Worm (Caenorhabditis elegans) whole organism, L1 larva: ENCODE results near the gene C16D9.6.

Experiments
- C04F5.9 ChIP-seq: sonication (generic microtip); optimal IDR thresholded peaks from 2 replicates; lab custom pipeline; 2016; ENCODE audit warnings: missing genetic modification characterization, missing compliant biosample characterization
- C16A3.4 ChIP-seq: fragments of 150-350 bp; optimal IDR thresholded peaks from 2 replicates; lab custom pipeline; 2014; ENCODE audit warnings: missing biosample characterization, missing genetic modification characterization
- C34B4.2 ChIP-seq: sonication (generic microtip); optimal IDR thresholded peaks from 2 replicates; lab custom pipeline; 2017; ENCODE audit warnings: mild to moderate bottlenecking, missing genetic modification characterization, missing compliant biosample characterization
- Y116A8C.19 ChIP-seq: sonication (generic microtip); optimal IDR thresholded peaks from 2 replicates; lab custom pipeline; 2016; ENCODE audit warnings: missing compliant biosample characterization, missing genetic modification characterization, borderline replicate concordance
- aha-1 ChIP-seq: fragments of 150-350 bp; optimal IDR thresholded peaks from 2 replicates; lab custom pipeline; 2014; ENCODE audit warnings: missing biosample characterization, missing genetic modification characterization
- alr-1 ChIP-seq: fragments of 200-800 bp; sonication (Bioruptor generic); optimal IDR thresholded peaks from 2 replicates; lab custom pipeline; 2018; ENCODE audit warnings: borderline replicate concordance, mild to moderate bottlenecking, missing genetic modification characterization, missing compliant biosample characterization
- aly-2 ChIP-seq: fragments of 150-350 bp; optimal IDR thresholded peaks from 2 replicates; lab custom pipeline; 2014; ENCODE audit warnings: missing biosample characterization, missing genetic modification characterization
- ama-1 ChIP-seq: fragments of 150-350 bp; optimal IDR thresholded peaks from 2 replicates; lab custom pipeline; 2014
- blmp-1 ChIP-seq: fragments of 150-350 bp; optimal IDR thresholded peaks from 2 replicates; lab custom pipeline; 2014; ENCODE audit warnings: missing biosample characterization, missing genetic modification characterization
- ceh-8 ChIP-seq: fragments of 200-800 bp; sonication (Bioruptor generic); optimal IDR thresholded peaks from 2 replicates; lab custom pipeline; 2018; ENCODE audit warnings: mild to moderate bottlenecking, missing genetic modification characterization, moderate library complexity, missing compliant biosample characterization
- ceh-82 ChIP-seq, 3 experiments: fragments of 150-350 bp in 1 of 3; sonication (generic microtip) in 2 of 3; optimal IDR thresholded peaks; 2 replicates each; lab custom pipeline; 2014 to 2017; ENCODE audit warnings: missing biosample characterization in 3 of 3, missing genetic modification characterization in 3 of 3
- dpl-1 ChIP-seq, 3 experiments: fragments of 150-350 bp in 2 of 3; sonication (generic microtip) in 1 of 3; optimal IDR thresholded peaks; 2 replicates each; lab custom pipeline; 2014 to 2017; ENCODE audit warnings: missing biosample characterization in 3 of 3, missing genetic modification characterization in 3 of 3, missing genetic modification reagents in 3 of 3
- dsc-1 ChIP-seq: sonication (generic microtip); optimal IDR thresholded peaks from 2 replicates; lab custom pipeline; 2016; ENCODE audit warnings: mild to moderate bottlenecking, missing genetic modification characterization, missing compliant biosample characterization
- efl-1 ChIP-seq, 4 experiments: fragments of 150-350 bp; optimal IDR thresholded peaks in 3 of 4; peaks in 1 of 4; 1 replicate in 1 of 4; 2 replicates in 3 of 4; lab custom pipeline; 2014; ENCODE audit warnings: missing biosample characterization in 2 of 4, missing genetic modification characterization in 2 of 4, missing genetic modification reagents in 2 of 4
- egl-27 ChIP-seq, 2 experiments: fragments of 150-350 bp in 1 of 2; sonication (generic microtip); optimal IDR thresholded peaks; 3 replicates each; lab custom pipeline; 2017 to 2018; ENCODE audit warnings: missing biosample characterization in 2 of 2, missing genetic modification characterization in 2 of 2, missing genetic modification reagents in 2 of 2
- elt-2 ChIP-seq: sonication (generic microtip); optimal IDR thresholded peaks from 2 replicates; lab custom pipeline; 2016; ENCODE audit warnings: missing genetic modification characterization, mild to moderate bottlenecking, inconsistent platforms, missing compliant biosample characterization, missing genetic modification reagents
- elt-3 ChIP-seq, 6 experiments: fragments of 150-350 bp in 1 of 6; sonication (generic microtip); optimal IDR thresholded peaks; 2 replicates each; lab custom pipeline; 2017 to 2018; ENCODE audit warnings: missing biosample characterization in 6 of 6, missing genetic modification characterization in 6 of 6, inconsistent platforms in 1 of 6
- fkh-8 ChIP-seq: sonication (generic microtip); optimal IDR thresholded peaks from 2 replicates; lab custom pipeline; 2016; ENCODE audit warnings: mild to moderate bottlenecking, missing genetic modification characterization, missing compliant biosample characterization
- fos-1 ChIP-seq: fragments of 150-350 bp; optimal IDR thresholded peaks from 2 replicates; lab custom pipeline; 2014; ENCODE audit warnings: missing biosample characterization, missing genetic modification characterization
- hlh-17 ChIP-seq: fragments of 200-800 bp; sonication (Bioruptor generic); optimal IDR thresholded peaks from 2 replicates; lab custom pipeline; 2018; ENCODE audit warnings: missing genetic modification characterization, mild to moderate bottlenecking, missing compliant biosample characterization, moderate library complexity, borderline replicate concordance
- hpl-2 ChIP-seq: fragments of 150-350 bp; optimal IDR thresholded peaks from 2 replicates; lab custom pipeline; 2014; ENCODE audit warnings: missing biosample characterization, missing genetic modification reagents, missing genetic modification characterization
- irx-1 ChIP-seq: sonication (generic microtip); optimal IDR thresholded peaks from 2 replicates; lab custom pipeline; 2016; ENCODE audit warnings: missing genetic modification characterization, missing compliant biosample characterization
- isw-1 ChIP-seq: fragments of 200-800 bp; sonication (Bioruptor generic); IDR thresholded peaks from 2 replicates; pipeline ENCODE4 v1.3.6; 2022; ENCODE audit warnings: missing genetic modification characterization, missing compliant biosample characterization
- jun-1 ChIP-seq: fragments of 150-350 bp; optimal IDR thresholded peaks from 2 replicates; lab custom pipeline; 2014; ENCODE audit warnings: missing biosample characterization, missing genetic modification reagents, missing genetic modification characterization
- lin-13 ChIP-seq: fragments of 150-350 bp; optimal IDR thresholded peaks from 2 replicates; lab custom pipeline; 2014; ENCODE audit warnings: missing biosample characterization, missing genetic modification reagents, missing genetic modification characterization
- lin-14 ChIP-seq: fragments of 200-800 bp; sonication (Bioruptor generic); optimal IDR thresholded peaks from 2 replicates; lab custom pipeline; 2018; ENCODE audit warnings: mild to moderate bottlenecking, missing genetic modification characterization, moderate library complexity, missing compliant biosample characterization
- lin-15B ChIP-seq: fragments of 150-350 bp; sonication (generic microtip); optimal IDR thresholded peaks from 3 replicates; lab custom pipeline; 2014; ENCODE audit warnings: missing biosample characterization, missing genetic modification characterization
- lin-39 ChIP-seq: fragments of 150-350 bp; optimal IDR thresholded peaks from 2 replicates; lab custom pipeline; 2014; ENCODE audit warnings: missing biosample characterization, missing genetic modification reagents, missing genetic modification characterization
- lir-3 ChIP-seq: sonication (generic microtip); optimal IDR thresholded peaks from 2 replicates; lab custom pipeline; 2016; ENCODE audit warnings: mild to moderate bottlenecking, missing genetic modification characterization, moderate library complexity, missing compliant biosample characterization; ENCODE audit not compliant: poor library complexity
- mdl-1 ChIP-seq, 2 experiments: fragments of 150-350 bp; optimal IDR thresholded peaks; 2 replicates each; lab custom pipeline; 2014 to 2017; ENCODE audit warnings: missing biosample characterization in 2 of 2, missing genetic modification characterization in 2 of 2, inconsistent platforms in 1 of 2
- mef-2 ChIP-seq: fragments of 150-350 bp; optimal IDR thresholded peaks from 2 replicates; lab custom pipeline; 2014; ENCODE audit warnings: missing biosample characterization, missing genetic modification characterization
- mep-1 ChIP-seq: fragments of 150-350 bp; optimal IDR thresholded peaks from 2 replicates; lab custom pipeline; 2014; ENCODE audit warnings: missing biosample characterization, missing genetic modification characterization
- nhr-11 ChIP-seq: fragments of 150-350 bp; optimal IDR thresholded peaks from 2 replicates; lab custom pipeline; 2014; ENCODE audit warnings: missing biosample characterization, missing genetic modification characterization
- nhr-19 ChIP-seq: fragments of 200-800 bp; sonication (Bioruptor generic); conservative IDR thresholded peaks from 2 replicates; pipeline ENCODE4 v1.3.6; 2022; ENCODE audit warnings: missing genetic modification characterization, missing compliant biosample characterization
- nhr-20 ChIP-seq: sonication (generic microtip); optimal IDR thresholded peaks from 2 replicates; lab custom pipeline; 2016; ENCODE audit warnings: mild to moderate bottlenecking, missing genetic modification characterization, missing compliant biosample characterization
- nhr-76 ChIP-seq: sonication (generic microtip); optimal IDR thresholded peaks from 2 replicates; lab custom pipeline; 2017; ENCODE audit warnings: missing biosample characterization, missing genetic modification characterization
- nhr-77 ChIP-seq: fragments of 150-350 bp; optimal IDR thresholded peaks from 2 replicates; lab custom pipeline; 2014; ENCODE audit warnings: missing biosample characterization, missing genetic modification characterization
- nhr-90 ChIP-seq: sonication (generic microtip); optimal IDR thresholded peaks from 2 replicates; lab custom pipeline; 2016; ENCODE audit warnings: mild to moderate bottlenecking, missing genetic modification characterization, missing compliant biosample characterization; ENCODE audit not compliant: poor library complexity
- pag-3 ChIP-seq: sonication (generic microtip); optimal IDR thresholded peaks from 2 replicates; lab custom pipeline; 2017; ENCODE audit warnings: missing genetic modification characterization, mild to moderate bottlenecking, missing compliant biosample characterization, antibody characterized with exemption, borderline replicate concordance; ENCODE audit not compliant: insufficient read depth
- pqm-1 ChIP-seq: sonication (generic microtip); optimal IDR thresholded peaks from 3 replicates; lab custom pipeline; 2017; ENCODE audit warnings: missing biosample characterization, missing genetic modification characterization
- snu-23 ChIP-seq: sonication (generic microtip); optimal IDR thresholded peaks from 2 replicates; lab custom pipeline; 2016; ENCODE audit warnings: missing genetic modification characterization, missing compliant biosample characterization
- sptf-1 ChIP-seq: fragments of 150-350 bp; optimal IDR thresholded peaks from 2 replicates; lab custom pipeline; 2014; ENCODE audit warnings: missing biosample characterization, missing genetic modification characterization
- swsn-7 ChIP-seq: sonication (generic microtip); optimal IDR thresholded peaks from 2 replicates; lab custom pipeline; 2016; ENCODE audit warnings: missing genetic modification characterization, missing compliant biosample characterization
- tbx-2 ChIP-seq: sonication (generic microtip); optimal IDR thresholded peaks from 2 replicates; lab custom pipeline; 2016; ENCODE audit warnings: missing genetic modification characterization, missing compliant biosample characterization
- tlp-1 ChIP-seq: fragments of 150-350 bp; optimal IDR thresholded peaks from 2 replicates; lab custom pipeline; 2014; ENCODE audit warnings: missing biosample characterization, missing genetic modification characterization
- unc-86 ChIP-seq: sonication (generic microtip); optimal IDR thresholded peaks from 2 replicates; lab custom pipeline; 2016; ENCODE audit warnings: missing genetic modification characterization, missing compliant biosample characterization
- xbp-1 ChIP-seq: sonication (generic microtip); optimal IDR thresholded peaks from 2 replicates; lab custom pipeline; 2016; ENCODE audit warnings: missing genetic modification characterization, missing compliant biosample characterization
- zag-1 ChIP-seq: fragments of 150-350 bp; optimal IDR thresholded peaks from 2 replicates; lab custom pipeline; 2014; ENCODE audit warnings: missing biosample characterization, missing genetic modification characterization
- zip-4 ChIP-seq: fragments of 200-800 bp; sonication (Bioruptor generic); optimal IDR thresholded peaks from 2 replicates; lab custom pipeline; 2018; ENCODE audit warnings: mild to moderate bottlenecking, missing genetic modification characterization, moderate library complexity, missing compliant biosample characterization
- ztf-4 ChIP-seq: fragments of 150-350 bp; optimal IDR thresholded peaks from 2 replicates; lab custom pipeline; 2014; ENCODE audit warnings: missing biosample characterization, missing genetic modification characterization

Gene C16D9.6

DNA sequence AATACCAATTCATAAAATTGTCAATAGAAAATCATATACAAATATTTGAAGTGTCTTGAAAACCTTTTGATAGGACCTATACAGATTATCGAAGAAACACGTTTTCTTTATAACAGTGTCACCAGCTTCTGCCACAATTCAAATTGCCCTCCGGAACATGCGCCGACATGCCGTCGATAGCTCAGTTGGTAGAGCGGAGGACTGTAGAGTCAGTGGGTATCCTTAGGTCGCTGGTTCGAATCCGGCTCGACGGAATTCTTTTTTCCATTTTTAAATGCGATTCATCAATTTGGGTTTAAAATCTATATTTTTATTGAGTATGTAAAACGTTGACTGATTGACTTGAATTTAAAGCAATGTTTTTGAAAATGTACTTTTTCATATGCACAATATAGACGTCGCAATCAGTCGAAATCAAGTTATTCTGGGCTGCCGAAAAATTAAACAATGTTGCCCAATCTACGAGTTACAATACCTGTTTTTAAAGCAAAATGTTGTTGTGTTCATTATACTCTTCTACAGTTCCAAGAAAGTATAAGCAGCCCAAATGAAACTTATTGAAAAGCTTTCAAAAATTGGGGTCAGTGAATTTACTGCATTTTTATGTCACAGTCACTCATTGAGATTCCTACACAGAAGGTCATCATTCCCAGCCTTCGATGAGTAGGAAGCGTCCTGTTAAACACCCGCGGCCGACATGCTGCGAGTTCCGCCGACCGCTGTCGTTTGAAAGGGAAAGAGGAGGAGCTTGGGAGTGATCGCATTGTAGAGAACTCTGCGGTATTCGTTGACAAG, 2.6 kb downstream of the C16D9.6 start:
- TF ChIP-seq lin-14 (GFP tag; lab: Kevin White, UChicago) (peak; percentile 85), tbx-2 (tag; lab: Kevin White, UChicago) (peak; percentile 59), C04F5.9 (tag; lab: Kevin White, UChicago) (peak; percentile 19), lir-3 (tag; lab: Kevin White, UChicago) (peak; percentile 23), alr-1 (tag; lab: Kevin White, UChicago) (no peak), mep-1 (tag; lab: Kevin White, UChicago) (peak; percentile 68), Y116A8C.19 (no peak), hpl-2 (GFP tag; lab: Kevin White, UChicago) (peak; percentile 54), snu-23 (GFP tag; lab: Kevin White, UChicago) (peak; percentile 81), ztf-4 (tag; lab: Kevin White, UChicago) (peak; percentile 24), C16A3.4 (tag; lab: Kevin White, UChicago) (peak; percentile 13), C34B4.2 (tag; lab: Kevin White, UChicago) (no peak), isw-1 (GFP tag; lab: Robert Waterston, UW) (no peak), aly-2 (tag; lab: Kevin White, UChicago) (peak; percentile 73), nhr-20 (tag; lab: Kevin White, UChicago) (peak; percentile 84), blmp-1 (tag; lab: Kevin White, UChicago) (no peak), ama-1 (peak; percentile 90), unc-86 (no peak), zag-1 (tag; lab: Kevin White, UChicago) (no peak), ceh-8 (GFP tag; lab: Kevin White, UChicago) (no peak), swsn-7 (tag; lab: Kevin White, UChicago) (peak; percentile 86), fos-1 (peak; percentile 71), jun-1 (tag; lab: Kevin White, UChicago) (peak; percentile 54), aha-1 (peak; percentile 24), mdl-1 (tag; optimal IDR thresholded peaks at IDR 0.05; lab: Kevin White, UChicago) (peak in 1 of 2 experiments; percentile 9), lin-13 (GFP tag; lab: Kevin White, UChicago) (peak; percentile 61), nhr-11 (tag; lab: Kevin White, UChicago) (no peak), fkh-8 (tag; lab: Kevin White, UChicago) (no peak), irx-1 (tag; lab: Kevin White, UChicago) (peak; percentile 66), sptf-1 (tag; lab: Kevin White, UChicago) (no peak), lin-15B (tag; lab: Kevin White, UChicago) (no peak), zip-4 (peak; percentile 58), elt-3 (tag; optimal IDR thresholded peaks at IDR 0.05; lab: Kevin White, UChicago) (peak in 3 of 6 experiments; percentile 50 to 76 (median 67)), nhr-90 (tag; lab: Kevin White, UChicago) (peak; percentile 96), hlh-17 (no peak), elt-2 (tag; lab: Kevin White, UChicago) (peak; percentile 90), nhr-77 (tag; lab: Kevin White, UChicago) (peak; percentile 79), nhr-76 (tag; lab: Kevin White, UChicago) (peak; percentile 6), egl-27 (tag; optimal IDR thresholded peaks at IDR 0.05; lab: Kevin White, UChicago) (no peak), mef-2 (tag; lab: Kevin White, UChicago) (no peak), lin-39 (tag; lab: Kevin White, UChicago) (peak; percentile 81), xbp-1 (tag; lab: Kevin White, UChicago) (peak; percentile 62), ceh-82 (tag; optimal IDR thresholded peaks at IDR 0.05; lab: Kevin White, UChicago) (peak; percentile 47 to 55 (median 54)), pag-3 (tag; lab: Kevin White, UChicago) (no peak), nhr-19 (peak; percentile 88), pqm-1 (tag; lab: Kevin White, UChicago) (no peak), efl-1 (optimal IDR thresholded peaks at IDR 0.05; lab: Kevin White, UChicago) (peak; percentile 38 to 66), efl-1 (GFP tag; optimal IDR thresholded peaks at IDR 0.05 in 1 of 2; lab: Kevin White, UChicago) (peak in 1 of 2 experiments; percentile 97), tlp-1 (no peak), dpl-1 (GFP tag; optimal IDR thresholded peaks at IDR 0.05; lab: Kevin White, UChicago) (peak in 2 of 3 experiments; percentile 19 to 24), dsc-1 (tag; lab: Kevin White, UChicago) (peak; percentile 67)
